Fruit fly (Drosophila melanogaster) whole organism, prepupa: ENCODE results near the gene Rcd-1.

ENCODE experiments used
- Blimp-1 ChIP-seq: fragments of 200-800 bp; sonication (Bioruptor generic); optimal IDR thresholded peaks from 3 replicates; lab custom pipeline; 2017; ENCODE audit warnings: missing biosample characterization, missing genetic modification characterization, mild to moderate bottlenecking, moderate library complexity, missing genetic modification reagents
- CG10631 ChIP-seq: fragments of 200-800 bp; sonication (Bioruptor generic); optimal IDR thresholded peaks from 2 replicates; lab custom pipeline; 2016; ENCODE audit warnings: missing biosample characterization, missing genetic modification characterization
- CG11294 ChIP-seq: fragments of 200-800 bp; sonication (Bioruptor generic); IDR thresholded peaks from 2 replicates; pipeline ENCODE4 v1.3.6; 2022; ENCODE audit warnings: missing biosample characterization, missing genetic modification characterization
- CG11762 ChIP-seq: fragments of 200-800 bp; sonication (Bioruptor generic); optimal IDR thresholded peaks from 3 replicates; lab custom pipeline; 2016; ENCODE audit warnings: missing biosample characterization, missing genetic modification characterization; ENCODE audit not compliant: insufficient read depth
- CG15336 ChIP-seq: fragments of 200-800 bp; sonication (Bioruptor generic); IDR thresholded peaks from 2 replicates; pipeline ENCODE4 v1.3.6; 2022; ENCODE audit warnings: missing biosample characterization, missing genetic modification characterization
- CG16779 ChIP-seq: fragments of 200-800 bp; sonication (Bioruptor generic); optimal IDR thresholded peaks from 3 replicates; lab custom pipeline; 2017; ENCODE audit warnings: missing biosample characterization, mild to moderate bottlenecking, missing genetic modification characterization
- CG3032 ChIP-seq: fragments of 200-800 bp; optimal IDR thresholded peaks from 2 replicates; lab custom pipeline; 2019; ENCODE audit warnings: missing biosample characterization, mild to moderate bottlenecking, missing genetic modification characterization, moderate library complexity
- CG34406 ChIP-seq: fragments of 200-800 bp; sonication (Bioruptor generic); optimal IDR thresholded peaks from 3 replicates; lab custom pipeline; 2016; ENCODE audit warnings: missing biosample characterization, missing genetic modification characterization
- CG3919 ChIP-seq: fragments of 200-800 bp; sonication (Bioruptor generic); optimal IDR thresholded peaks from 3 replicates; lab custom pipeline; 2016; ENCODE audit warnings: missing biosample characterization, missing genetic modification characterization
- CG4318 ChIP-seq: fragments of 200-800 bp; sonication (Bioruptor generic); optimal IDR thresholded peaks from 3 replicates; lab custom pipeline; 2017; ENCODE audit warnings: missing biosample characterization, mild to moderate bottlenecking, missing genetic modification characterization
- CG6163 ChIP-seq: fragments of 200-800 bp; sonication (Bioruptor generic); IDR thresholded peaks from 3 replicates; pipeline ENCODE4 v1.3.6; 2022; ENCODE audit warnings: missing biosample characterization, missing genetic modification characterization
- CG6792 ChIP-seq: fragments of 200-800 bp; sonication (Bioruptor generic); optimal IDR thresholded peaks from 3 replicates; lab custom pipeline; 2016; ENCODE audit warnings: missing biosample characterization, missing genetic modification characterization
- CG6808 ChIP-seq: fragments of 200-800 bp; sonication (Bioruptor generic); optimal IDR thresholded peaks from 3 replicates; lab custom pipeline; 2017; ENCODE audit warnings: missing biosample characterization, missing genetic modification characterization, mild to moderate bottlenecking, moderate library complexity, missing genetic modification reagents
- CG6854 ChIP-seq: fragments of 200-800 bp; sonication (Bioruptor generic); optimal IDR thresholded peaks from 2 replicates; lab custom pipeline; 2017; ENCODE audit warnings: missing biosample characterization, mild to moderate bottlenecking, missing genetic modification characterization
- CG7368 ChIP-seq: fragments of 200-800 bp; sonication (Bioruptor generic); optimal IDR thresholded peaks from 3 replicates; lab custom pipeline; 2016; ENCODE audit warnings: missing biosample characterization, missing genetic modification characterization
- CG8119 ChIP-seq: fragments of 200-800 bp; sonication (Bioruptor generic); IDR thresholded peaks from 3 replicates; pipeline ENCODE4 v1.3.6; 2022; ENCODE audit warnings: missing biosample characterization, missing genetic modification characterization
- CG8632 ChIP-seq: fragments of 200-800 bp; sonication (Bioruptor generic); optimal IDR thresholded peaks from 3 replicates; lab custom pipeline; 2016; ENCODE audit warnings: missing biosample characterization, missing genetic modification characterization
- Eip78C ChIP-seq: fragments of 200-800 bp; sonication (Bioruptor generic); peaks from one replicate; lab custom pipeline; 2016; ENCODE audit warnings: missing biosample characterization, missing genetic modification characterization
- Eip93F ChIP-seq: fragments of 200-800 bp; sonication (Bioruptor generic); optimal IDR thresholded peaks from 2 replicates; lab custom pipeline; 2016; ENCODE audit warnings: missing biosample characterization, mild to moderate bottlenecking, missing genetic modification characterization
- Ets21C ChIP-seq: fragments of 200-800 bp; sonication (Bioruptor generic); optimal IDR thresholded peaks from 3 replicates; lab custom pipeline; 2016; ENCODE audit warnings: missing biosample characterization, missing genetic modification characterization
- Gug ChIP-seq: fragments of 200-800 bp; sonication (Bioruptor generic); IDR thresholded peaks from 2 replicates; pipeline ENCODE4 v1.3.6; 2022; ENCODE audit warnings: missing biosample characterization, missing genetic modification characterization
- Hr38 ChIP-seq: sonication (Bioruptor generic); optimal IDR thresholded peaks from 2 replicates; lab custom pipeline; 2016; ENCODE audit warnings: missing biosample characterization, missing genetic modification characterization
- Hr4 ChIP-seq: fragments of 200-800 bp; sonication (Bioruptor generic); optimal IDR thresholded peaks from 3 replicates; lab custom pipeline; 2016; ENCODE audit warnings: missing biosample characterization, missing genetic modification characterization
- Lpt ChIP-seq: fragments of 200-800 bp; sonication (Bioruptor generic); optimal IDR thresholded peaks from 3 replicates; lab custom pipeline; 2016; ENCODE audit warnings: missing biosample characterization, missing genetic modification characterization
- Met ChIP-seq: fragments of 200-800 bp; sonication (Bioruptor generic); optimal IDR thresholded peaks from 3 replicates; lab custom pipeline; 2016; ENCODE audit warnings: missing biosample characterization, missing genetic modification characterization
- OdsH ChIP-seq: fragments of 200-800 bp; sonication (Bioruptor generic); optimal IDR thresholded peaks from 3 replicates; lab custom pipeline; 2016; ENCODE audit warnings: missing biosample characterization, missing genetic modification characterization
- Sox15 ChIP-seq: fragments of 200-800 bp; sonication (Bioruptor generic); optimal IDR thresholded peaks from 3 replicates; lab custom pipeline; 2016; ENCODE audit warnings: missing biosample characterization, missing genetic modification characterization
- achi ChIP-seq: fragments of 200-800 bp; sonication (Bioruptor generic); optimal IDR thresholded peaks from 3 replicates; lab custom pipeline; 2016; ENCODE audit warnings: missing biosample characterization, missing genetic modification characterization
- acj6 ChIP-seq: fragments of 200-800 bp; sonication (Bioruptor generic); optimal IDR thresholded peaks from 3 replicates; lab custom pipeline; 2016; ENCODE audit warnings: missing biosample characterization, missing genetic modification characterization
- eg ChIP-seq: fragments of 200-800 bp; sonication (Bioruptor generic); IDR thresholded peaks from 3 replicates; pipeline ENCODE4 v1.3.6; 2022; ENCODE audit warnings: missing biosample characterization, missing genetic modification characterization
- esn ChIP-seq: fragments of 200-800 bp; sonication (Bioruptor generic); optimal IDR thresholded peaks from 2 replicates; lab custom pipeline; 2016; ENCODE audit warnings: missing biosample characterization, mild to moderate bottlenecking, missing genetic modification characterization, moderate library complexity
- fkh ChIP-seq: fragments of 200-800 bp; sonication (Bioruptor generic); optimal IDR thresholded peaks from 3 replicates; lab custom pipeline; 2017; ENCODE audit warnings: missing biosample characterization, mild to moderate bottlenecking, missing genetic modification characterization, moderate library complexity
- lz ChIP-seq: fragments of 200-800 bp; sonication (Bioruptor generic); optimal IDR thresholded peaks from 3 replicates; lab custom pipeline; 2016; ENCODE audit warnings: missing biosample characterization, missing genetic modification characterization
- svp ChIP-seq: fragments of 200-800 bp; sonication (Bioruptor generic); peaks from one replicate; lab custom pipeline; 2016; ENCODE audit warnings: missing biosample characterization, missing genetic modification characterization

Gene Rcd-1

dm6 chrX:19618183-19618740 is 20.3 kb upstream of the Rcd-1 start, which contains the start of the genes Pstk and Tim9b:
TSS of gene Pstk (minus strand) at chrX:19618537.
TSS of gene Tim9b (minus strand) at chrX:19618537.
- TF ChIP-seq Lpt (no peak), acj6 (GFP tag; lab: Kevin White, UChicago) (no peak), CG6808 (GFP tag; lab: Kevin White, UChicago) (no peak), Ets21C (GFP tag; lab: Kevin White, UChicago) (no peak), CG8632 (no peak), esn (GFP tag; lab: Kevin White, UChicago) (no peak), CG4318 (GFP tag; lab: Kevin White, UChicago) (no peak), Eip93F (no peak), CG11762 (GFP tag; lab: Kevin White, UChicago) (no peak), fkh (GFP tag; lab: Kevin White, UChicago) (no peak), achi (no peak), CG10631 (no peak), CG34406 (GFP tag; lab: Kevin White, UChicago) (no peak), Sox15 (GFP tag; lab: Kevin White, UChicago) (no peak), Eip78C (GFP tag; lab: Kevin White, UChicago) (no peak), Hr38 (GFP tag; lab: Kevin White, UChicago) (no peak), eg (GFP tag; lab: Robert Waterston, UW) (no peak), CG6163 (GFP tag; lab: Robert Waterston, UW) (no peak)

dm6 chrX:19621145-19621544 is 17.4 kb upstream of the Rcd-1 start, which contains the start of gene CG14221:
TSS of gene CG14221 (minus strand) at chrX:19621245.
- TF ChIP-seq CG11294 (GFP tag; lab: Robert Waterston, UW) (no peak), Sox15 (GFP tag; lab: Kevin White, UChicago) (no peak), Blimp-1 (GFP tag; lab: Kevin White, UChicago) (no peak), esn (GFP tag; lab: Kevin White, UChicago) (no peak), CG3032 (no peak), fkh (GFP tag; lab: Kevin White, UChicago) (no peak), lz (GFP tag; lab: Kevin White, UChicago) (no peak), Gug (GFP tag; lab: Robert Waterston, UW) (no peak), Hr4 (no peak)

dm6 chrX:19622924-19623323 is 15.6 kb upstream of the Rcd-1 start, which contains the start of the genes Naa20A and MKP-4:
TSS of gene Naa20A (minus strand) at chrX:19623074.
TSS of gene MKP-4 (plus strand) at chrX:19623114.
- TF ChIP-seq CG15336 (no peak), esn (GFP tag; lab: Kevin White, UChicago) (peak; percentile 15)

dm6 chrX:19625405-19625804 is 13.2 kb upstream of the Rcd-1 start, which contains the start of gene CG14212:
TSS of gene CG14212 (plus strand) at chrX:19625705.
- no peak for TF ChIP-seq CG6854 (GFP tag; lab: Kevin White, UChicago)
- no peak for TF ChIP-seq OdsH (GFP tag; lab: Kevin White, UChicago)
- TF ChIP-seq CG7368 = no peak
- TF ChIP-seq Gug (GFP tag; lab: Robert Waterston, UW) = no peak
- no peak for TF ChIP-seq CG8119 (GFP tag; lab: Robert Waterston, UW)
- no peak for TF ChIP-seq achi
- no peak for TF ChIP-seq Met (GFP tag; lab: Kevin White, UChicago)
- TF ChIP-seq CG6792 (GFP tag; lab: Kevin White, UChicago) = no peak
- TF ChIP-seq Lpt = no peak
- no peak for TF ChIP-seq CG16779
- TF ChIP-seq svp (GFP tag; lab: Kevin White, UChicago) = no peak
- TF ChIP-seq CG3919 (GFP tag; lab: Kevin White, UChicago) = no peak
- TF ChIP-seq CG4318 (GFP tag; lab: Kevin White, UChicago) = no peak
- no peak for TF ChIP-seq CG34406 (GFP tag; lab: Kevin White, UChicago)
